Worm (Caenorhabditis elegans): ENCODE measurements around the gene F36H12.10.
A peak's percentile ranks its signal among the peaks of the same experiment; 100 is the strongest.
"Not testable (repeated sequence)": the region's sequence is repeated elsewhere in the genome, so short reads cannot be mapped to it uniquely, and the experiment has no call there.

F36H12.10 gene

DNA sequence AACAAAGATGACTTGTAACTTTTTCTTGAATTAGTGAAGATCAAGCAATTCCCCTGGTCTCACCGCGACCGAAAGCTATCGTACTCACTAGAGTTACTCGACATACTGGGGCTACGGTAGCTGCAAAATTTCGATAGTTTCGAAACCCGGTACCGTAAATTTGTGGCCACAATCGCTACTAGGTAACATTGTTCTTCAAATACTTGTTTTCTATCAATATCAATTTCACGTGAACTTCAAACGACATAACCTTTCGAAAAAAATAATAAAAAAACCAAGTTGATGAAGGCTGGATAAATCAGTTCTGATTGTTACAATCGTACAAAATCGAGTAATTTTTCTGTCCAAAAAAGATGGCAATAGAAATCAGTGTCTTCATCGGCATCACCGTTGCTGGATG, 17.9 kb upstream of the F36H12.10 start, which contains the start of gene F36H12.3:
F36H12.3 (plus strand) TSS at position 301 of the 400 bp plus-strand sequence.
- TF ChIP-seq unc-39 (tag; optimal IDR thresholded peaks at IDR 0.05) (no peak), mdl-1 (tag; optimal IDR thresholded peaks at IDR 0.05) (no peak), nhr-67 (tag; optimal IDR thresholded peaks at IDR 0.05) (no peak), nhr-77 (tag; optimal IDR thresholded peaks at IDR 0.05) (no peak), elt-1 (tag; optimal IDR thresholded peaks at IDR 0.05) (no peak)

DNA sequence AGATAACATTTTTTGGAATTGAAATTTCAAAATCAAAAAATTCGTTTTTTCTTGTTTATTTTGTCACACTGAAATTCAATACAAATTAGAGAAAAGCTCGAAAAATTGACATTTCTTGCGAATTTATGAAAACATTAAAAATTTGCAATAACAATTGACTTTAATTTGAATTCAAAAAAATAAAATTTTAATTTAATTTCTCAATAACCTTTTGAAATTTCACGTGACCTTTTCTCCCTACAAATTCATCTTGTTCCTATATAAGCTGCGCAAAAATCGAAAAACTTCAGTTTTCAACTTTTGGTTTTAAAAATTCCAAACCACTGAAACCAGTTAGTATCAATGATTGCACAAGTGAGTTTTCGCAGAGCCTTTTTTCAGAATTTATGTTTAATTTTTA, 14.2 kb upstream of the F36H12.10 start, which contains the start of gene F36H12.4:
F36H12.4 (plus strand) TSS at position 301 of the 400 bp plus-strand sequence.
- TF ChIP-seq nhr-11 (tag; optimal IDR thresholded peaks at IDR 0.05), result no peak
- no peak for TF ChIP-seq nhr-76 (tag; optimal IDR thresholded peaks at IDR 0.05)
- no peak for TF ChIP-seq zag-1 (tag; optimal IDR thresholded peaks at IDR 0.05)
- no peak for TF ChIP-seq R02D3.7 (tag; optimal IDR thresholded peaks at IDR 0.05)
- TF ChIP-seq nhr-43 (tag; optimal IDR thresholded peaks at IDR 0.05; ENCODE audit: poor library complexity, severe bottlenecking), result no peak
- no peak for TF ChIP-seq ama-1 (optimal IDR thresholded peaks at IDR 0.05)
- no peak for TF ChIP-seq nhr-23 (tag; optimal IDR thresholded peaks at IDR 0.05)
- no peak for TF ChIP-seq hmg-11 (tag; optimal IDR thresholded peaks at IDR 0.05)
- TF ChIP-seq pha-4 (tag; optimal IDR thresholded peaks at IDR 0.05), result no peak
- TF ChIP-seq skn-1 (tag; optimal IDR thresholded peaks at IDR 0.05), result no peak
- TF ChIP-seq unc-62 (GFP tag; optimal IDR thresholded peaks at IDR 0.05), result no peak
- TF ChIP-seq aly-2 (tag; optimal IDR thresholded peaks at IDR 0.05), result no peak
- TF ChIP-seq ceh-9 (tag; optimal IDR thresholded peaks at IDR 0.05), result no peak
- TF ChIP-seq elt-3 (tag; optimal IDR thresholded peaks at IDR 0.05), result no peak
- no peak for TF ChIP-seq mml-1 (tag; optimal IDR thresholded peaks at IDR 0.05)
- no peak for TF ChIP-seq eor-1 (tag; optimal IDR thresholded peaks at IDR 0.05)
- no peak for TF ChIP-seq fos-1 (tag; optimal IDR thresholded peaks at IDR 0.05)
- no peak for TF ChIP-seq fkh-2 (tag; optimal IDR thresholded peaks at IDR 0.05)
- TF ChIP-seq ZK546.5 (tag; optimal IDR thresholded peaks at IDR 0.05), result no peak

DNA sequence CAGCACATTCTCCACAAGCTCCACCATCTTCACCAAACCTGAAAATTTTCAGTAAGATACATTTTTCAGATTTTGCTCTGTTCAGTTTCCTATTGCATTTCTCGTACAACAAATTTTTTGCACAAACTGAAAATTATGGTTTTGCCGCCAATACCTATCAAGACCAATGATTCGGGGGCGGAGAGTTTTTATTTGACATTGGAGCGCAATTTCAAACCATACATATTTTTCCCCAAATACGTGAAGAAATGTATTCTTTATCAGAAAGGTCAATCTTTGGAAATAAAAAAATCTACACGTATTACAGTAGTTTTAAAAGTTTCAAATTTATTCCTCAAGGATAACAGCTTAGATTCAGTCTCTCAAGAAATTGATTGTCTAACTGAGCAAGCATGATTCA, 11.9 kb upstream of the F36H12.10 start, which contains the start of gene F36H12.5:
F36H12.5 (plus strand) TSS at position 301 of the 400 bp plus-strand sequence.
- no peak for TF ChIP-seq nhr-28 (tag; optimal IDR thresholded peaks at IDR 0.05)
- TF ChIP-seq ztf-4 (tag; optimal IDR thresholded peaks at IDR 0.05), result no peak
- no peak for TF ChIP-seq nhr-76 (tag; optimal IDR thresholded peaks at IDR 0.05)
- no peak for TF ChIP-seq mdl-1 (tag; optimal IDR thresholded peaks at IDR 0.05)
- no peak for TF ChIP-seq eor-1 (tag; optimal IDR thresholded peaks at IDR 0.05)
- no peak for TF ChIP-seq ama-1 (optimal IDR thresholded peaks at IDR 0.05)
- TF ChIP-seq aly-2 (tag; optimal IDR thresholded peaks at IDR 0.05), result no peak

DNA sequence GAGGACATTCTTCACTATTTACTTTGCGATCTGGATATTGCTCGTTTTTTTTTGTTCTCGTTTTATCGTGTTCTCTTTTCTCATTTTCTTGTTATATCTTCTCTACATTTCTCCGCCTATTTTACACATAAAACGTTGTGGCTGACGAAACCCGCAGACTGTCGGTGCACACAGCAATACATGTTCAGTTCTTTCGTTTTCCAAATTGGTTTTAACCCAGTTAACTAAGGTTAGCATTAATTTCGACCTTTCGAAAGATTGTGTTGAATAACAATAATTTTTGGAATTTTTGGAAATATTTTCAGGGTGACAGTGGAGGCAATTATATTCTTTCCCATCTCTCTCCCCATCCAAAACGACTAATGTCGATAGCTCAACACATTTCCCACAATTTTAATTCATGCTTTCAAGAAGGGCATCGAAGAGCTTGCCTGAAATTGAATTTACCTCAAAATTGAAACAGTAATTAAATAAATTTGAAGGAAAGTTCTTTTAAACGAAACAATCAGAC, 10.2 kb upstream of the F36H12.10 start:
- TF ChIP-seq snpc-4 (tag; optimal IDR thresholded peaks at IDR 0.05) (peak; percentile 15), ama-1 (optimal IDR thresholded peaks at IDR 0.05) (peak; percentile 70)

DNA sequence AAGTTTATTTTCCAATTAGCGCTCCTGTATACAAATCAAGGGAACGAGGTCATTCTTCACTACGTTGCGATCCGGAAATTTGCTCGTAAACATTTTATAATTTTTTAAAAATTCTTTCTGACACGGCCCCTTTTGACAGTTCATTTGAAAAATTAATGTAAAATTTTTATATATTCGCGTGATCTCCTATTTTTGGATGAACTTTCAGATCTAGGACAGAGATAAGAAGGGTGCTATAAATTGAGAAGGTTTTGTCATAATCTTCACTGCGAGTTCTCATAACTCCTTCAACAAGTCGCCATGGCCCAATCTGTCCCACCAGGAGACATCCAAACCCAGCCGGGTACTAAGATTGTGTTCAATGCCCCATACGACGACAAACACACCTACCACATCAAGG, 5.7 kb upstream of the F36H12.10 start, which contains the start of gene msp-19:
msp-19 (plus strand) TSS at position 301 of the 400 bp plus-strand sequence.
- not testable (repeated sequence) for TF ChIP-seq unc-39 (tag; optimal IDR thresholded peaks at IDR 0.05); nhr-76 (tag; optimal IDR thresholded peaks at IDR 0.05); sea-2 (GFP tag; optimal IDR thresholded peaks at IDR 0.05)

DNA sequence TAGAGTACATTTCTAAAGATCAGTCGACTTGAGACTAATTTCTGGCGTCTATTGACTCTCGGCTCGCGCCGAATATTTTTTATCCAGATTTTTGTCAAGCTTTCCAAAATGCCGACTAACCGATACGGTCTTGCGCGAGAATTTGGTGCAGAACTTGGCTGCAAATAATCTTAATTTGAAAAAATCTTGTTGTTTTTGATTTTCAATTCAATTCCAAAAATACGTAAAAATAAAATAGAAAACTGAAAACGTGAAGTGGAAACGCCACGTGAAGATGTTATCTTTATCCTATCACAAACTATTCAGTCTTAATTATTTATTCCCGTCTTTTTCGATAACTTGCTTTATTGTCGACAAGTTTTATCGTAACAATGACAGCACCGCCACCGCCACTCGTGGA, 3.8 kb upstream of the F36H12.10 start, which contains the start of gene ttbk-2.1:
ttbk-2.1 (plus strand) TSS at position 301 of the 400 bp plus-strand sequence.
- TF ChIP-seq lin-39 (tag; optimal IDR thresholded peaks at IDR 0.05); ama-1 (optimal IDR thresholded peaks at IDR 0.05); nfya-1 (tag; optimal IDR thresholded peaks at IDR 0.05; ENCODE audit: insufficient read depth): not testable (repeated sequence)

DNA sequence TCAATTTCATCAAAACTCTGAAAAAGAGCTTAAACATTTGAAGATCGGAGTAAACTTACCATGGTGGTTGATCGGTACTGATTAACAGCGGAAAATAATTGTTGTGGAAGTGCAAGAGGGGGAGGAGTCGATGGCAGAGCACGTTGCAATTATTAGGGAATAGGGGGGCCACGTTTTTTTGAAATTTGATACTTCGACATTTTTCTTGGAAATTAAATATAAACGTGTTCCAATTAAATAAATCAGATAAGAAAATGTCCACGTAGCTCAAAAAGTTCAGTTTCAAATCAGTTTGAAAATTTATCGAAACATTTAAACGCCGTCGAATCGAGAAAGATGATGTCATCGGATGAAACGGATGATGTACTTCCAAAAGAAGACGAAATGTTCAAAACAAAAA, 2.2 kb upstream of the F36H12.10 start, which contains the start of gene F36H12.9:
F36H12.9 (plus strand) TSS at position 301 of the 400 bp plus-strand sequence.
- TF ChIP-seq mml-1, tbx-2, ztf-11 (tag; optimal IDR thresholded peaks at IDR 0.05): not testable (repeated sequence)
